Fruit fly (Drosophila melanogaster) S2 (cell line): ENCODE data around the gene Mkp3.

Experiments used
- CG8478 ChIP-seq: fragments of >200 bp; optimal IDR thresholded peaks from 2 replicates; lab custom pipeline; 2018
- CTCF ChIP-seq, 2 experiments: fragments of >200 bp; optimal IDR thresholded peaks; 2 replicates each; lab custom pipeline; 2018

dm6 chr3L:19132586-19132985 is 46.4 kb upstream of the Mkp3 start:
- TF ChIP-seq CTCF (optimal IDR thresholded peaks at IDR 0.05; lab: Kevin White, UChicago) (peak; percentile 77 to 82), CG8478 (no peak)
